Fruit fly (Drosophila melanogaster) whole organism, wandering third instar larva: ENCODE data around the gene gfzf.

ENCODE experiments used
- HLH106 ChIP-seq: fragments of 200-800 bp; optimal IDR thresholded peaks from 3 replicates; lab custom pipeline; 2019; ENCODE audit warnings: missing biosample characterization, mild to moderate bottlenecking, missing genetic modification characterization, moderate library complexity
- OdsH ChIP-seq: fragments of 200-800 bp; sonication (Bioruptor generic); optimal IDR thresholded peaks from 2 replicates; lab custom pipeline; 2016; ENCODE audit warnings: missing biosample characterization, mild to moderate bottlenecking, missing genetic modification characterization
- Vsx2 ChIP-seq: fragments of 200-300, 225-300 bp; sonication (Bioruptor generic); optimal IDR thresholded peaks from 2 replicates; lab custom pipeline; 2018; ENCODE audit warnings: missing biosample characterization, missing genetic modification characterization; ENCODE audit not compliant: partially characterized antibody
- dl ChIP-seq, 2 experiments: fragments of 175-275, 200-275 bp in 1 of 2; fragments of 200-275 bp in 1 of 2; sonication (Bioruptor generic); optimal IDR thresholded peaks; lab custom pipeline; 2018; ENCODE audit warnings: mild to moderate bottlenecking in 2 of 2, missing biosample characterization in 2 of 2, missing genetic modification characterization in 2 of 2, moderate library complexity in 2 of 2; ENCODE audit not compliant: partially characterized antibody in 2 of 2, insufficient read depth in 1 of 2
- foxo ChIP-seq, 2 experiments: fragments of 200-800 bp; sonication (Bioruptor generic); optimal IDR thresholded peaks; 2 replicates in 1 of 2; 3 replicates in 1 of 2; lab custom pipeline; 2016 to 2017; ENCODE audit warnings: missing biosample characterization in 2 of 2, missing genetic modification characterization in 2 of 2
- h ChIP-seq: fragments of 200-800 bp; sonication (Bioruptor generic); optimal IDR thresholded peaks from 3 replicates; lab custom pipeline; 2016; ENCODE audit warnings: missing biosample characterization, mild to moderate bottlenecking, missing genetic modification characterization

DNA sequence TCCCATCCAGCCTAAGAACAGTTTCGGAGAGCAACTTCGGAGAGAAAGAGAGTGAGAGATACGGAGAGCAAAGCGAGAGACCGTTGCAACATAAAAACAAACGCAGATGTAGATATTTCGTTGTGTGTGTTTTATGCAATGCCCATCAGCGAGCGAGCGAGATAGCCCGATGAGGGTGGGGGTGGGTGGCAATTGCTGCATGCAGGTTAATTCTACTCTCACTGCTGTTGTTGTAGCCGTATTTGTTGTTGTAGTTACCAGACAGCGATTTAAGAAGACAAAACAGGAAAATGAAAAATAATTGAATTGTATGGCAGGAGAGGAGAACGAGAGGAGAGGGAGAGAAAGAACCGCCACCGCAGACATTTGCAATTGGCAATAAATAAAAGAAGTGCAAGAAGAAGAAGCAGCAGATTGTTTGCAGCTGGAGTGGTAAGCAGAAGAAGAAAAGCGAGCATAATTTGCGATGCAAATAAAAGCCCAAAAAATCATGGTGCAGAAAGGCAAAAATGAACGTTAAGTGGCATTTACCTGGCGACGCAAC is 40.9 kb downstream of the gfzf start:
- TF ChIP-seq h (GFP tag; lab: Kevin White, UChicago) (no peak), HLH106 (tag; lab: Kevin White, UChicago) (no peak), OdsH (no peak), dl (GFP tag; optimal IDR thresholded peaks at IDR 0.05; lab: Kevin White, UChicago; ENCODE audit: insufficient read depth in 1 of 2, partially characterized antibody in 2 of 2) (peak; percentile 59 to 66), foxo (GFP tag; optimal IDR thresholded peaks at IDR 0.05; lab: Kevin White, UChicago) (no peak), Vsx2 (GFP tag; lab: Kevin White, UChicago) (no peak)
